Fruit fly (Drosophila melanogaster) whole organism, prepupa: ENCODE results near the gene RabX5.
A peak's percentile ranks its signal among the peaks of the same experiment; 100 is the strongest.

Source experiments
- CG11294 ChIP-seq: fragments of 200-800 bp; sonication (Bioruptor generic); IDR thresholded peaks from 2 replicates; pipeline ENCODE4 v1.3.6; 2022; ENCODE audit warnings: missing biosample characterization, missing genetic modification characterization
- CG11902 ChIP-seq: fragments of 200-800 bp; sonication (Bioruptor generic); optimal IDR thresholded peaks from 3 replicates; lab custom pipeline; 2016; ENCODE audit warnings: missing biosample characterization, missing genetic modification characterization
- CG15336 ChIP-seq: fragments of 200-800 bp; sonication (Bioruptor generic); IDR thresholded peaks from 2 replicates; pipeline ENCODE4 v1.3.6; 2022; ENCODE audit warnings: missing biosample characterization, missing genetic modification characterization
- CG1621 ChIP-seq: fragments of 200-800 bp; sonication (Bioruptor generic); optimal IDR thresholded peaks from 3 replicates; lab custom pipeline; 2018; ENCODE audit warnings: missing biosample characterization, mild to moderate bottlenecking, missing genetic modification characterization
- CG16779 ChIP-seq: fragments of 200-800 bp; sonication (Bioruptor generic); optimal IDR thresholded peaks from 3 replicates; lab custom pipeline; 2017; ENCODE audit warnings: missing biosample characterization, mild to moderate bottlenecking, missing genetic modification characterization
- CG31627 ChIP-seq: fragments of 200-800 bp; sonication (Bioruptor generic); optimal IDR thresholded peaks from 3 replicates; lab custom pipeline; 2016; ENCODE audit warnings: missing biosample characterization, missing genetic modification characterization
- CG32006 ChIP-seq: fragments of 200-800 bp; sonication (Bioruptor generic); optimal IDR thresholded peaks from 3 replicates; lab custom pipeline; 2017; ENCODE audit warnings: missing biosample characterization, mild to moderate bottlenecking, missing genetic modification characterization
- CG3919 ChIP-seq: fragments of 200-800 bp; sonication (Bioruptor generic); optimal IDR thresholded peaks from 3 replicates; lab custom pipeline; 2016; ENCODE audit warnings: missing biosample characterization, missing genetic modification characterization
- CG4318 ChIP-seq: fragments of 200-800 bp; sonication (Bioruptor generic); optimal IDR thresholded peaks from 3 replicates; lab custom pipeline; 2017; ENCODE audit warnings: missing biosample characterization, mild to moderate bottlenecking, missing genetic modification characterization
- CG6163 ChIP-seq: fragments of 200-800 bp; sonication (Bioruptor generic); IDR thresholded peaks from 3 replicates; pipeline ENCODE4 v1.3.6; 2022; ENCODE audit warnings: missing biosample characterization, missing genetic modification characterization
- CG6276 ChIP-seq: fragments of 200-800 bp; sonication (Bioruptor generic); optimal IDR thresholded peaks from 2 replicates; lab custom pipeline; 2017; ENCODE audit warnings: missing biosample characterization, mild to moderate bottlenecking, missing genetic modification characterization
- CG6792 ChIP-seq: fragments of 200-800 bp; sonication (Bioruptor generic); optimal IDR thresholded peaks from 3 replicates; lab custom pipeline; 2016; ENCODE audit warnings: missing biosample characterization, missing genetic modification characterization
- CG6808 ChIP-seq: fragments of 200-800 bp; sonication (Bioruptor generic); optimal IDR thresholded peaks from 3 replicates; lab custom pipeline; 2017; ENCODE audit warnings: missing biosample characterization, missing genetic modification characterization, mild to moderate bottlenecking, moderate library complexity, missing genetic modification reagents
- CG8119 ChIP-seq: fragments of 200-800 bp; sonication (Bioruptor generic); IDR thresholded peaks from 3 replicates; pipeline ENCODE4 v1.3.6; 2022; ENCODE audit warnings: missing biosample characterization, missing genetic modification characterization
- CG8319 ChIP-seq: fragments of 200-800 bp; sonication (Bioruptor generic); optimal IDR thresholded peaks from 3 replicates; lab custom pipeline; 2016; ENCODE audit warnings: missing biosample characterization, missing genetic modification characterization
- CG8632 ChIP-seq: fragments of 200-800 bp; sonication (Bioruptor generic); optimal IDR thresholded peaks from 3 replicates; lab custom pipeline; 2016; ENCODE audit warnings: missing biosample characterization, missing genetic modification characterization
- CG9139 ChIP-seq: fragments of 200-800 bp; sonication (Bioruptor generic); optimal IDR thresholded peaks from 3 replicates; lab custom pipeline; 2017; ENCODE audit warnings: missing biosample characterization, mild to moderate bottlenecking, missing genetic modification characterization
- Eip75B ChIP-seq: fragments of 200-800 bp; sonication (Bioruptor generic); optimal IDR thresholded peaks from 3 replicates; lab custom pipeline; 2016; ENCODE audit warnings: missing biosample characterization, missing genetic modification characterization
- Eip78C ChIP-seq: fragments of 200-800 bp; sonication (Bioruptor generic); peaks from one replicate; lab custom pipeline; 2016; ENCODE audit warnings: missing biosample characterization, missing genetic modification characterization
- Eip93F ChIP-seq: fragments of 200-800 bp; sonication (Bioruptor generic); optimal IDR thresholded peaks from 2 replicates; lab custom pipeline; 2016; ENCODE audit warnings: missing biosample characterization, mild to moderate bottlenecking, missing genetic modification characterization
- Ets21C ChIP-seq: fragments of 200-800 bp; sonication (Bioruptor generic); optimal IDR thresholded peaks from 3 replicates; lab custom pipeline; 2016; ENCODE audit warnings: missing biosample characterization, missing genetic modification characterization
- Ets96B ChIP-seq: fragments of 200-800 bp; optimal IDR thresholded peaks from 2 replicates; lab custom pipeline; 2019; ENCODE audit warnings: missing biosample characterization, mild to moderate bottlenecking, missing genetic modification characterization, moderate library complexity
- Gug ChIP-seq: fragments of 200-800 bp; sonication (Bioruptor generic); IDR thresholded peaks from 2 replicates; pipeline ENCODE4 v1.3.6; 2022; ENCODE audit warnings: missing biosample characterization, missing genetic modification characterization
- Hr38 ChIP-seq: sonication (Bioruptor generic); optimal IDR thresholded peaks from 2 replicates; lab custom pipeline; 2016; ENCODE audit warnings: missing biosample characterization, missing genetic modification characterization
- Hr39 ChIP-seq: fragments of 200-800 bp; sonication (Bioruptor generic); optimal IDR thresholded peaks from 2 replicates; lab custom pipeline; 2016; ENCODE audit warnings: missing biosample characterization, missing genetic modification characterization
- Hr4 ChIP-seq: fragments of 200-800 bp; sonication (Bioruptor generic); optimal IDR thresholded peaks from 3 replicates; lab custom pipeline; 2016; ENCODE audit warnings: missing biosample characterization, missing genetic modification characterization
- Met ChIP-seq: fragments of 200-800 bp; sonication (Bioruptor generic); optimal IDR thresholded peaks from 3 replicates; lab custom pipeline; 2016; ENCODE audit warnings: missing biosample characterization, missing genetic modification characterization
- Sox102F ChIP-seq: fragments of 200-800 bp; sonication (Bioruptor generic); optimal IDR thresholded peaks from 2 replicates; lab custom pipeline; 2016; ENCODE audit warnings: missing biosample characterization, mild to moderate bottlenecking, missing genetic modification characterization
- Sox15 ChIP-seq: fragments of 200-800 bp; sonication (Bioruptor generic); optimal IDR thresholded peaks from 3 replicates; lab custom pipeline; 2016; ENCODE audit warnings: missing biosample characterization, missing genetic modification characterization
- achi ChIP-seq: fragments of 200-800 bp; sonication (Bioruptor generic); optimal IDR thresholded peaks from 3 replicates; lab custom pipeline; 2016; ENCODE audit warnings: missing biosample characterization, missing genetic modification characterization
- acj6 ChIP-seq: fragments of 200-800 bp; sonication (Bioruptor generic); optimal IDR thresholded peaks from 3 replicates; lab custom pipeline; 2016; ENCODE audit warnings: missing biosample characterization, missing genetic modification characterization
- cyc ChIP-seq: fragments of 200-800 bp; sonication (Bioruptor generic); optimal IDR thresholded peaks from 3 replicates; lab custom pipeline; 2016; ENCODE audit warnings: missing biosample characterization, missing genetic modification characterization
- dac ChIP-seq: fragments of 200-800 bp; sonication (Bioruptor generic); optimal IDR thresholded peaks from 2 replicates; lab custom pipeline; 2017; ENCODE audit warnings: missing biosample characterization, mild to moderate bottlenecking, missing genetic modification characterization
- dsx ChIP-seq: fragments of 200-800 bp; optimal IDR thresholded peaks from 3 replicates; lab custom pipeline; 2019; ENCODE audit warnings: missing biosample characterization, mild to moderate bottlenecking, missing genetic modification characterization, moderate library complexity; ENCODE audit not compliant: poor library complexity, severe bottlenecking
- eg ChIP-seq: fragments of 200-800 bp; sonication (Bioruptor generic); IDR thresholded peaks from 3 replicates; pipeline ENCODE4 v1.3.6; 2022; ENCODE audit warnings: missing biosample characterization, missing genetic modification characterization
- fd59A ChIP-seq: fragments of 200-800 bp; sonication (Bioruptor generic); optimal IDR thresholded peaks from 2 replicates; lab custom pipeline; 2017; ENCODE audit warnings: missing biosample characterization, mild to moderate bottlenecking, missing genetic modification characterization, missing genetic modification reagents
- lz ChIP-seq: fragments of 200-800 bp; sonication (Bioruptor generic); optimal IDR thresholded peaks from 3 replicates; lab custom pipeline; 2016; ENCODE audit warnings: missing biosample characterization, missing genetic modification characterization
- net ChIP-seq: fragments of 200-800 bp; sonication (Bioruptor generic); optimal IDR thresholded peaks from 3 replicates; lab custom pipeline; 2016; ENCODE audit warnings: missing biosample characterization, missing genetic modification characterization
- pdm3 ChIP-seq: fragments of 200-800 bp; sonication (Bioruptor generic); optimal IDR thresholded peaks from 3 replicates; lab custom pipeline; 2016; ENCODE audit warnings: missing biosample characterization, missing genetic modification characterization
- salr ChIP-seq, 2 experiments: fragments of 200-800 bp; sonication (Bioruptor generic); optimal IDR thresholded peaks; 3 replicates each; lab custom pipeline; 2016 to 2018; ENCODE audit warnings: missing biosample characterization in 2 of 2, missing genetic modification characterization in 2 of 2, mild to moderate bottlenecking in 1 of 2
- ss ChIP-seq, 2 experiments: fragments of 200-800 bp; sonication (Bioruptor generic); optimal IDR thresholded peaks; 2 replicates in 1 of 2; 3 replicates in 1 of 2; lab custom pipeline; 2017 to 2018; ENCODE audit warnings: mild to moderate bottlenecking in 2 of 2, missing biosample characterization in 2 of 2, missing genetic modification characterization in 2 of 2, moderate library complexity in 1 of 2
- svp ChIP-seq: fragments of 200-800 bp; sonication (Bioruptor generic); peaks from one replicate; lab custom pipeline; 2016; ENCODE audit warnings: missing biosample characterization, missing genetic modification characterization
- vri ChIP-seq: fragments of 200-800 bp; sonication (Bioruptor generic); optimal IDR thresholded peaks from 3 replicates; lab custom pipeline; 2016; ENCODE audit warnings: missing biosample characterization, mild to moderate bottlenecking, missing genetic modification characterization

Gene RabX5

DNA sequence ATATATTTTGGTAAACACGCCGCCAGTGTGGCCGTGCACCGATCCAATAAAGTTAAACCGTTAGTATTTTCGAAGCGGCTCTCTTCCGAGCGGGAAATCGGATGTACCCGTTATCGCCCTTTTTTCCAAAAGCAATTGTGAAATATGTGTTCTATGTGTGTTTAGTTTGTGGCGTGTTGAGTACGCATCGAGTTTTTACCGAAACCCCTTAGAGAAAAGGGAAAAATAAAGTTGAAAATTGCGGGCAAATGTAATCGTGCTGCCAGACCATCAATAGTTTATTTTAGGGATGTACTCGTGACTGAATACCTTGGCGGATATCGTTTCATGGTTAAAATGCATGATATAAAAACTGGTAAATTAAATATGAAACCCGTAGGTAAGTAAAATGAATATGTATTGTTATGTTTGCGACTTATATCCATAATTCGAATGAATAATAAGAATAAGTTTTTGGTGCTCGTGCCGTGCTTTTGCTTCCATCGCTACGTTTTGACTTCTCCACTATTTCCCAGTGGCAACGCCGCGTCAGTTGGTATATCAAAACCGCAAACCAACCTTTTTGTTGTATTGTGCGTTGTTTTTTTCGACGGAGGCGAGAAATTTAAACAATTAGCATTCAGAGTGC is 30.6 kb downstream of the RabX5 start, which contains the start of the genes Mettl2 and Bgb (continued):
- peak; percentile 85 for TF ChIP-seq Ets21C (GFP tag; lab: Kevin White, UChicago)
- peak; percentile 90 for TF ChIP-seq Hr39
- TF ChIP-seq lz (GFP tag; lab: Kevin White, UChicago): peak; percentile 89
- peak; percentile 79 for TF ChIP-seq CG11902 (GFP tag; lab: Kevin White, UChicago)
- TF ChIP-seq CG6808: no peak
- peak; percentile 64 for TF ChIP-seq CG8319 (GFP tag; lab: Kevin White, UChicago)
- peak; percentile 73 for TF ChIP-seq achi (GFP tag; lab: Kevin White, UChicago)
- peak; percentile 51 for TF ChIP-seq CG8632 (GFP tag; lab: Kevin White, UChicago)
- TF ChIP-seq Eip93F (GFP tag; lab: Kevin White, UChicago): no peak
- TF ChIP-seq CG11294: peak; percentile 54; the same call in 1 of the 2 replicates
- TF ChIP-seq vri (GFP tag; lab: Kevin White, UChicago): no peak

DNA sequence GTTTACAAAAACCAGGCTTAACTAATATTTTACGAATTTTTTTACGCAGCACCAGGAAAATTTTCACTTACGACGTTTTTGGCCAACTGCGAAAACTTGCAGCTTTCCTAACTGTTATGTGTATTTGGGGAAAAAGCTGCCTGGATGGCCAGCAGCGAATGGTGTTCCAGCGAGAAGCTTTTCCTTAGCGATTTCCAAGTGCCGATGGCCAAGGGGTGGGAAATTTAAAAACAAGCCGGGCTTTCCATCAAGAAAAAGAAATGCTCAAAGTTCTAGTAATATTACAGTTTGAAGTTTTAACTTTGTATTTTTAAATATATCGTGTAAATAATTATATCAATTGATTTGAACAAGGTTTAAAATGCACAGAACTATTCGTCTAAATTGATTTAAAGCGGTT is 32.3 kb downstream of the RabX5 start, which contains the start of gene nSyb:
Gene nSyb, minus strand, starts transcription at position 101 of the 400 bp plus-strand sequence.
- TF ChIP-seq CG4318 (GFP tag; lab: Kevin White, UChicago) (no peak), Sox15 (GFP tag; lab: Kevin White, UChicago) (no peak)

DNA sequence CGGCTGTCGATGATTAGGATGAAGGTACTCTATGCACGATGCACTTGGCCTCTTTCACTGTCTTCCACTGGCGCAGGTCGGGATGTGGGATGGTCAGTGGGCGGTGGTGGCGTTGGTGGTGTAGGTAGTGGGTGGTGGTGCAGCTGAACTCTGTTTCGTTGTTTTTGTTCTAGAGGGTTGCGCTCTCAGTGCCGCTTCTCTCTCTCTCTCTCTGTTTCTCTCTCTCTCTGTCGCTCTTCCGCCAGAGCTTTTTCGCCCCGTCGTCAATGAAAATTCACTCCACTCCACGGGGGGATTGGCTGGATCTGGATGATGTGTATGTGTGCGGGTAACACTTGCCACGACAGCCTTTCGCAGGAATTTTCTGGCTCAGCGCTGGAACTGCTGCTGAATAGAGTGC is 33.0 kb downstream of the RabX5 start:
- no peak for TF ChIP-seq Met

DNA sequence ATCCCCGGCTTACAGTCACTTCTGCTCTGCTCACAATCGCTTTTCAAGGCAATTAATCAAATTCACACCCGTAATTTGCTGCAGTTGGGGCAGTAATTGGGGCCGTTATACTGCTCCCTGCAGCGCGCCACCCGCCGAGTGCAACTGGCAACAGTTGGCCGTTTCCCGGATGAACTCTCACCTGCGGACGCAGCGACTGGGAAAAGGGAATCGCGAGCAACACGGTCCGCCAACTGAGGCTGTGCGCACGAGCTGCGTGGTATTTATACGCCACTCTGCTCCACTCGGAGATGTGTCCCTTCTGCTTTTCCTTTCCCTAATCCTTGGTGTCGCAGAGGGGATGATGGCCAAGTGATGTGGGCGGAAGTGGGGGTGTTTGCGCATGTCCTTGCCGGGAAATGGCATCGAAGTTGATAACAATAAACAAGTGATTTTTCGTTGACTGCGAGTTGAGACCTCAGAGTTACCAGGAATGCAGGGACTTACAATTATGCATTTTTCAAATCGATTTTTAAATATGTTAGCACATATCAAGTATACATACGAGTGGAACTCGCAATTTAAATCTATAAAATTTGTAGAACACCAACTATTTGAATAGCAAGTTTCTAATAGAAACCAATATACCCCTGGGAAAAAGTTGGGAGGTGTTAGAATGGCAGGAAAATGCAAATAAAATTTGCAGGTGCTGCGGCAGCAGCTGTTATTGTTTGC is 40.7 kb downstream of the RabX5 start, which contains the start of gene GC:
Gene GC, minus strand, starts transcription at position 238 of the 714 bp plus-strand sequence.
- TF ChIP-seq CG8119 (GFP tag; lab: Robert Waterston, UW) (0 out of 3 replicates have a peak, but pooled peaks have one; percentile 28), salr (GFP tag; optimal IDR thresholded peaks at IDR 0.05; lab: Kevin White, UChicago) (no peak), CG6808 (no peak), CG32006 (GFP tag; lab: Kevin White, UChicago) (peak; percentile 43), ss (GFP tag; optimal IDR thresholded peaks at IDR 0.05; lab: Kevin White, UChicago) (no peak), Hr38 (GFP tag; lab: Kevin White, UChicago) (no peak), achi (GFP tag; lab: Kevin White, UChicago) (no peak), CG6163 (no peak), Sox102F (peak; percentile 19), CG16779 (tag; lab: Kevin White, UChicago) (no peak), vri (GFP tag; lab: Kevin White, UChicago) (no peak), Eip75B (peak; percentile 12), CG31627 (GFP tag; lab: Kevin White, UChicago) (peak; percentile 17), Ets96B (tag; lab: Kevin White, UChicago) (no peak), CG4318 (GFP tag; lab: Kevin White, UChicago) (no peak), fd59A (no peak), CG6792 (GFP tag; lab: Kevin White, UChicago) (no peak), pdm3 (GFP tag; lab: Kevin White, UChicago) (no peak), CG15336 (GFP tag; lab: Robert Waterston, UW) (0 out of 2 replicates have a peak, but pooled peaks have one; percentile 18), dsx (GFP tag; lab: Kevin White, UChicago) (no peak), CG9139 (no peak), dac (GFP tag; lab: Kevin White, UChicago) (no peak), Ets21C (GFP tag; lab: Kevin White, UChicago) (peak; percentile 23), eg (GFP tag; lab: Robert Waterston, UW) (no peak), lz (GFP tag; lab: Kevin White, UChicago) (peak; percentile 9), cyc (GFP tag; lab: Kevin White, UChicago) (no peak), svp (GFP tag; lab: Kevin White, UChicago) (no peak), Eip93F (GFP tag; lab: Kevin White, UChicago) (no peak), acj6 (GFP tag; lab: Kevin White, UChicago) (peak; percentile 36), Hr4 (GFP tag; lab: Kevin White, UChicago) (peak; percentile 49), CG1621 (tag; lab: Kevin White, UChicago) (no peak), Met (no peak), CG8632 (GFP tag; lab: Kevin White, UChicago) (no peak), net (peak; percentile 16), Eip78C (no peak), CG3919 (GFP tag; lab: Kevin White, UChicago) (no peak), Gug (GFP tag; lab: Robert Waterston, UW) (no peak), CG6276 (GFP tag; lab: Kevin White, UChicago) (no peak)
